Fruit fly (Drosophila melanogaster): ENCODE data around the gene CG10553.

dm6 chr3R:25321681-25322080 is 3.8 kb upstream of the CG10553 start:
- no peak for TF ChIP-seq dsf (GFP tag; optimal IDR thresholded peaks at IDR 0.05; ENCODE audit: borderline replicate concordance)
- TF ChIP-seq fru (GFP tag; optimal IDR thresholded peaks at IDR 0.05): no peak
- no peak for TF ChIP-seq rgr (GFP tag; optimal IDR thresholded peaks at IDR 0.05)
- no peak for TF ChIP-seq usp (GFP tag; optimal IDR thresholded peaks at IDR 0.05)
- no peak for TF ChIP-seq brk (GFP tag; optimal IDR thresholded peaks at IDR 0.05)
- TF ChIP-seq pan (optimal IDR thresholded peaks at IDR 0.05): no peak
- TF ChIP-seq ey (GFP tag; optimal IDR thresholded peaks at IDR 0.05): no peak
- no peak for TF ChIP-seq Myc (optimal IDR thresholded peaks at IDR 0.05)
- no peak for TF ChIP-seq Sp1 (GFP tag; optimal IDR thresholded peaks at IDR 0.05)
- no peak for TF ChIP-seq h (GFP tag; optimal IDR thresholded peaks at IDR 0.05)
- TF ChIP-seq Dfd (GFP tag; optimal IDR thresholded peaks at IDR 0.05): no peak
- TF ChIP-seq CG32264 (GFP tag; optimal IDR thresholded peaks at IDR 0.05): no peak

Measured in whole organism, wandering third instar larva.